Worm (Caenorhabditis elegans) whole organism, late embryonic: Measurements from ENCODE around the gene K05F1.6.

Experiments
- F13H6.1 ChIP-seq: sonication (generic microtip); optimal IDR thresholded peaks from 2 replicates; lab custom pipeline; 2016; ENCODE audit warnings: missing genetic modification characterization, missing compliant biosample characterization
- T23F11.4 ChIP-seq: fragments of 200-800 bp; sonication (Bioruptor generic); optimal IDR thresholded peaks from 2 replicates; lab custom pipeline; 2018; ENCODE audit warnings: mild to moderate bottlenecking, missing genetic modification characterization, missing compliant biosample characterization
- ama-1 ChIP-seq: fragments of 150-350 bp; optimal IDR thresholded peaks from 2 replicates; lab custom pipeline; 2014
- elt-2 ChIP-seq: sonication (generic microtip); optimal IDR thresholded peaks from 2 replicates; lab custom pipeline; 2016; ENCODE audit warnings: missing genetic modification reagents, missing genetic modification characterization, missing compliant biosample characterization
- elt-4 ChIP-seq: sonication (generic microtip); optimal IDR thresholded peaks from 2 replicates; lab custom pipeline; 2016; ENCODE audit warnings: missing genetic modification characterization, missing compliant biosample characterization
- ets-4 ChIP-seq: sonication (generic microtip); optimal IDR thresholded peaks from 2 replicates; lab custom pipeline; 2016; ENCODE audit warnings: missing genetic modification characterization, missing compliant biosample characterization
- pat-9 ChIP-seq: fragments of 200-800 bp; sonication (Bioruptor generic); optimal IDR thresholded peaks from 2 replicates; lab custom pipeline; 2018; ENCODE audit warnings: mild to moderate bottlenecking, missing genetic modification characterization, moderate library complexity, missing compliant biosample characterization
- pqm-1 ChIP-seq: sonication (generic microtip); optimal IDR thresholded peaks from 2 replicates; lab custom pipeline; 2016; ENCODE audit warnings: missing genetic modification characterization, missing compliant biosample characterization
- sdc-2 ChIP-seq: sonication (generic microtip); optimal IDR thresholded peaks from 2 replicates; lab custom pipeline; 2016; ENCODE audit warnings: missing genotype, missing genetic modification characterization, missing compliant biosample characterization
- zip-5 ChIP-seq: sonication (generic microtip); optimal IDR thresholded peaks from 2 replicates; lab custom pipeline; 2016; ENCODE audit warnings: missing genetic modification characterization, missing compliant biosample characterization

DNA sequence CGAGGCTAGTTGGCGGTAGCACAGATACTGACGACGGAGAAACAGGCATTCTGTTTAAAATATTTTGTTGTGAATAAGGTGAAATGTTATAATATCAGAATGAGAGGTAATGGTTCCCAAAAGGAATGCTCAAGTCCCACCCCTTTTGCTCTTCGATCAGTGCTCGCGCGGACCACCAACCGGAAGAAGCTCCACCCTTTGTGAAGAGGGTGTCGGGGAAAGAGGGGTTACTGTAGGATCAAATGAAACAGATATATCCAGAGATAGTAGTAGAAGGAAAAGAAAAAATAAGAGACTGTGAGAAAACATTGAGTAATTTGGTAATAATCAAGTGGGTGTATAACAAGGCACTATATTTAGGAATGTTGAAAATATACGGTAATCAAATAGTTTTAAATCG, 8.2 kb upstream of the K05F1.6 start, which contains the start of the genes dmd-5 and F10C1.1:
- TF ChIP-seq ets-4 (tag; lab: Kevin White, UChicago) (no peak), pat-9 (tag; lab: Kevin White, UChicago) (no peak), pqm-1 (tag; lab: Kevin White, UChicago) (no peak), ama-1 (lab: Kevin White, UChicago) (no peak), F13H6.1 (tag; lab: Kevin White, UChicago) (no peak), zip-5 (tag; lab: Kevin White, UChicago) (no peak), sdc-2 (tag; lab: Kevin White, UChicago) (no peak), T23F11.4 (GFP tag; lab: Kevin White, UChicago) (no peak), elt-4 (tag; lab: Kevin White, UChicago) (no peak), elt-2 (tag; lab: Kevin White, UChicago) (no peak)
